Worm (Caenorhabditis elegans): ENCODE data around the gene kmo-1.

Gene kmo-1

ce11 chrV:12024273-12024672, 46.0 kb downstream of the kmo-1 start (continued):
- no peak; the same call in 1 of the 2 replicates for TF ChIP-seq snpc-1.2 (GFP tag; IDR thresholded peaks at IDR 0.05)
- no peak for TF ChIP-seq lin-15B (tag; optimal IDR thresholded peaks at IDR 0.05)
- peak; percentile 79 for TF ChIP-seq ctbp-1 (GFP tag; IDR thresholded peaks at IDR 0.05)
- peak; percentile 18 for TF ChIP-seq lir-3 (tag; optimal IDR thresholded peaks at IDR 0.05)
- no peak; the same call in 1 of the 2 replicates for TF ChIP-seq D1046.2 (GFP tag; IDR thresholded peaks at IDR 0.05)
- TF ChIP-seq ama-1 (optimal IDR thresholded peaks at IDR 0.05), result no peak
- no peak for TF ChIP-seq T20F7.1 (GFP tag; optimal IDR thresholded peaks at IDR 0.05)
- TF ChIP-seq Y105C5A.15 (GFP tag; IDR thresholded peaks at IDR 0.05), result no peak
- no peak for TF ChIP-seq mdl-1 (tag; optimal IDR thresholded peaks at IDR 0.05)
- no peak for TF ChIP-seq daf-12 (tag; optimal IDR thresholded peaks at IDR 0.05)
- 0 out of 2 replicates have a peak, but pooled peaks have one; percentile 36 for TF ChIP-seq F26F4.8 (GFP tag; conservative IDR thresholded peaks at IDR 0.05)
- peak; percentile 29; the same call in 1 of the 2 replicates for TF ChIP-seq T26A8.4 (GFP tag; IDR thresholded peaks at IDR 0.05)
- TF ChIP-seq dmd-9 (GFP tag; IDR thresholded peaks at IDR 0.05), result 0 out of 2 replicates have a peak, but pooled peaks have one; percentile 51
- TF ChIP-seq hlh-11 (tag; optimal IDR thresholded peaks at IDR 0.05), result peak; percentile 3
- TF ChIP-seq lin-38 (GFP tag; IDR thresholded peaks at IDR 0.05), result no peak
- no peak for TF ChIP-seq nhr-237 (tag; optimal IDR thresholded peaks at IDR 0.05)
- no peak for TF ChIP-seq zfp-2 (tag; optimal IDR thresholded peaks at IDR 0.05)
- no peak for TF ChIP-seq ZK546.5 (tag; optimal IDR thresholded peaks at IDR 0.05)
- TF ChIP-seq nhr-111 (GFP tag; optimal IDR thresholded peaks at IDR 0.05), result no peak
- TF ChIP-seq egl-27 (tag; optimal IDR thresholded peaks at IDR 0.05), result no peak
- TF ChIP-seq php-3 (GFP tag; IDR thresholded peaks at IDR 0.05), result no peak
- no peak for TF ChIP-seq F44E2.7 (GFP tag; IDR thresholded peaks at IDR 0.05)
- TF ChIP-seq zag-1 (tag; optimal IDR thresholded peaks at IDR 0.05), result no peak
- TF ChIP-seq ceh-62 (tag; optimal IDR thresholded peaks at IDR 0.05), result no peak
- no peak for TF ChIP-seq ceh-28 (tag; optimal IDR thresholded peaks at IDR 0.05)
- TF ChIP-seq aly-2 (tag; optimal IDR thresholded peaks at IDR 0.05), result no peak
- no peak for TF ChIP-seq tag-97 (GFP tag; IDR thresholded peaks at IDR 0.05)
- no peak for TF ChIP-seq mdt-29 (GFP tag; IDR thresholded peaks at IDR 0.05)
- TF ChIP-seq F10B5.3 (tag; optimal IDR thresholded peaks at IDR 0.05), result no peak
- no peak for TF ChIP-seq dmd-6 (GFP tag; IDR thresholded peaks at IDR 0.05)
- no peak for TF ChIP-seq nhr-10 (tag; optimal IDR thresholded peaks at IDR 0.05)
- TF ChIP-seq nhr-28 (tag; optimal IDR thresholded peaks at IDR 0.05), result no peak
- no peak for TF ChIP-seq F49E8.2 (tag; optimal IDR thresholded peaks at IDR 0.05; ENCODE audit: borderline replicate concordance)
- TF ChIP-seq R02D3.7 (tag; optimal IDR thresholded peaks at IDR 0.05), result no peak
- peak; percentile 47 for TF ChIP-seq rbr-2 (tag; optimal IDR thresholded peaks at IDR 0.05)
- no peak for TF ChIP-seq attf-4 (tag; optimal IDR thresholded peaks at IDR 0.05)
- TF ChIP-seq nhr-11 (tag; optimal IDR thresholded peaks at IDR 0.05), result peak; percentile 2
- TF ChIP-seq saeg-2 (GFP tag; IDR thresholded peaks at IDR 0.05), result no peak
- TF ChIP-seq skn-1 (tag; optimal IDR thresholded peaks at IDR 0.05), result no peak
- no peak for TF ChIP-seq unc-130 (GFP tag; optimal IDR thresholded peaks at IDR 0.05)
- TF ChIP-seq zfp-3 (GFP tag; conservative IDR thresholded peaks at IDR 0.05), result no peak
- TF ChIP-seq hmg-1.1 (GFP tag; IDR thresholded peaks at IDR 0.05), result peak; percentile 64; the same call in 1 of the 2 replicates
- no peak for TF ChIP-seq ceh-82 (tag; optimal IDR thresholded peaks at IDR 0.05)
- TF ChIP-seq nhr-102 (tag; optimal IDR thresholded peaks at IDR 0.05), result no peak

- no peak for TF ChIP-seq ceh-28 (tag; optimal IDR thresholded peaks at IDR 0.05)
- no peak for TF ChIP-seq madf-9 (GFP tag; conservative IDR thresholded peaks at IDR 0.05)
- peak; percentile 29 for TF ChIP-seq nhr-6 (tag; optimal IDR thresholded peaks at IDR 0.05)
- no peak for TF ChIP-seq cey-2 (tag; optimal IDR thresholded peaks at IDR 0.05; ENCODE audit: borderline replicate concordance, insufficient read depth)
- no peak for TF ChIP-seq zip-11 (GFP tag; IDR thresholded peaks at IDR 0.05)
- TF ChIP-seq mep-1 (tag; optimal IDR thresholded peaks at IDR 0.05), result no peak
- TF ChIP-seq pqm-1 (tag; optimal IDR thresholded peaks at IDR 0.05), result peak; percentile 69
- no peak for TF ChIP-seq mes-2 (tag; optimal IDR thresholded peaks at IDR 0.05; ENCODE audit: poor library complexity, severe bottlenecking)
- TF ChIP-seq dve-1 (tag; optimal IDR thresholded peaks at IDR 0.05; ENCODE audit: insufficient read depth), result peak; percentile 42
- no peak for TF ChIP-seq daf-16 (GFP tag; optimal IDR thresholded peaks at IDR 0.05)
- peak; percentile 51 for TF ChIP-seq daf-16 (tag; optimal IDR thresholded peaks at IDR 0.05)
- no peak for TF ChIP-seq ztf-11 (tag; optimal IDR thresholded peaks at IDR 0.05)
- no peak for TF ChIP-seq gei-8 (GFP tag; optimal IDR thresholded peaks at IDR 0.05)
- TF ChIP-seq nhr-28 (tag; optimal IDR thresholded peaks at IDR 0.05), result peak; percentile 67
Measured at ce11 chrV:12020940-12021339, 49.4 kb downstream of the kmo-1 start.
